Worm (Caenorhabditis elegans): ENCODE data around the gene C04G6.13.

The C04G6.13 gene

ce11 chrII:5055129-5055666 lies 38.8 kb upstream of the C04G6.13 start, which contains the start of the genes ify-1 and rpl-22:
TSS of gene ify-1 (minus strand) at chrII:5055179.
TSS of gene rpl-22 (plus strand) at chrII:5055616.
- TF ChIP-seq flh-1 (GFP tag; optimal IDR thresholded peaks at IDR 0.05) (no peak), nhr-12 (tag; optimal IDR thresholded peaks at IDR 0.05) (peak; percentile 39), elt-1 (tag; optimal IDR thresholded peaks at IDR 0.05; ENCODE audit: borderline replicate concordance, insufficient read depth) (peak; percentile 51), ces-1 (GFP tag; optimal IDR thresholded peaks at IDR 0.05) (peak; percentile 82), ceh-43 (GFP tag; optimal IDR thresholded peaks at IDR 0.05) (peak; percentile 18), sptf-1 (tag; optimal IDR thresholded peaks at IDR 0.05) (peak; percentile 62), bed-3 (GFP tag; optimal IDR thresholded peaks at IDR 0.05) (no peak), ceh-39 (tag; optimal IDR thresholded peaks at IDR 0.05) (peak; percentile 83), mep-1 (tag; optimal IDR thresholded peaks at IDR 0.05) (peak; percentile 96), nhr-237 (tag; optimal IDR thresholded peaks at IDR 0.05) (peak; percentile 95), M03D4.4 (tag; optimal IDR thresholded peaks at IDR 0.05) (peak; percentile 50), cnd-1 (tag; optimal IDR thresholded peaks at IDR 0.05) (peak; percentile 61), unc-120 (tag; optimal IDR thresholded peaks at IDR 0.05; ENCODE audit: poor library complexity, severe bottlenecking) (peak; percentile 75), ceh-83 (GFP tag; optimal IDR thresholded peaks at IDR 0.05) (peak; percentile 30), ztf-11 (tag; optimal IDR thresholded peaks at IDR 0.05) (peak; percentile 50), nhr-28 (tag; optimal IDR thresholded peaks at IDR 0.05) (no peak), mls-2 (tag; optimal IDR thresholded peaks at IDR 0.05) (peak; percentile 76), snpc-4 (tag; optimal IDR thresholded peaks at IDR 0.05) (no peak), nhr-76 (tag; optimal IDR thresholded peaks at IDR 0.05) (no peak), elt-3 (tag; optimal IDR thresholded peaks at IDR 0.05) (peak; percentile 72), hlh-1 (tag; optimal IDR thresholded peaks at IDR 0.05) (peak; percentile 83), lin-32 (GFP tag; optimal IDR thresholded peaks at IDR 0.05) (no peak), nhr-2 (tag; optimal IDR thresholded peaks at IDR 0.05) (no peak), tbx-8 (GFP tag; optimal IDR thresholded peaks at IDR 0.05) (no peak), sem-2 (GFP tag; optimal IDR thresholded peaks at IDR 0.05) (no peak), drap-1 (GFP tag; optimal IDR thresholded peaks at IDR 0.05) (peak; percentile 71), blmp-1 (tag; optimal IDR thresholded peaks at IDR 0.05) (no peak), lsy-2 (tag; optimal IDR thresholded peaks at IDR 0.05) (peak; percentile 99), unc-39 (tag; optimal IDR thresholded peaks at IDR 0.05) (no peak), ham-2 (GFP tag; optimal IDR thresholded peaks at IDR 0.05) (peak; percentile 69), zip-8 (tag; optimal IDR thresholded peaks at IDR 0.05) (no peak), unc-62 (GFP tag; optimal IDR thresholded peaks at IDR 0.05) (peak; percentile 61), mab-5 (tag; optimal IDR thresholded peaks at IDR 0.05) (peak; percentile 32), pha-4 (tag; optimal IDR thresholded peaks at IDR 0.05) (peak; percentile 97), lin-13 (tag; optimal IDR thresholded peaks at IDR 0.05) (peak; percentile 98)

ce11 chrII:5056254-5056653 lies 37.8 kb upstream of the C04G6.13 start:
- no peak for TF ChIP-seq zip-8 (tag; optimal IDR thresholded peaks at IDR 0.05)
- no peak for TF ChIP-seq ceh-43 (GFP tag; optimal IDR thresholded peaks at IDR 0.05)

- TF ChIP-seq ham-2 (GFP tag; optimal IDR thresholded peaks at IDR 0.05) (peak; percentile 17), pha-4 (tag; optimal IDR thresholded peaks at IDR 0.05) (no peak), unc-120 (tag; optimal IDR thresholded peaks at IDR 0.05; ENCODE audit: poor library complexity, severe bottlenecking) (no peak), tbx-8 (GFP tag; optimal IDR thresholded peaks at IDR 0.05) (peak; percentile 35), nhr-28 (tag; optimal IDR thresholded peaks at IDR 0.05) (no peak), ceh-39 (tag; optimal IDR thresholded peaks at IDR 0.05) (no peak), mls-2 (tag; optimal IDR thresholded peaks at IDR 0.05) (peak; percentile 47), zip-8 (tag; optimal IDR thresholded peaks at IDR 0.05) (no peak), ceh-83 (GFP tag; optimal IDR thresholded peaks at IDR 0.05) (peak; percentile 73), snpc-4 (tag; optimal IDR thresholded peaks at IDR 0.05) (no peak), unc-62 (GFP tag; optimal IDR thresholded peaks at IDR 0.05) (no peak), ces-1 (GFP tag; optimal IDR thresholded peaks at IDR 0.05) (no peak), sem-2 (GFP tag; optimal IDR thresholded peaks at IDR 0.05) (peak; percentile 41), blmp-1 (tag; optimal IDR thresholded peaks at IDR 0.05) (no peak), ceh-43 (GFP tag; optimal IDR thresholded peaks at IDR 0.05) (no peak), cnd-1 (tag; optimal IDR thresholded peaks at IDR 0.05) (no peak), hlh-1 (tag; optimal IDR thresholded peaks at IDR 0.05) (no peak), lsy-2 (tag; optimal IDR thresholded peaks at IDR 0.05) (no peak), bed-3 (GFP tag; optimal IDR thresholded peaks at IDR 0.05) (peak; percentile 1), nhr-12 (tag; optimal IDR thresholded peaks at IDR 0.05) (no peak), elt-1 (tag; optimal IDR thresholded peaks at IDR 0.05; ENCODE audit: borderline replicate concordance, insufficient read depth) (no peak), lin-32 (GFP tag; optimal IDR thresholded peaks at IDR 0.05) (no peak), flh-1 (GFP tag; optimal IDR thresholded peaks at IDR 0.05) (no peak), mep-1 (tag; optimal IDR thresholded peaks at IDR 0.05) (no peak), unc-39 (tag; optimal IDR thresholded peaks at IDR 0.05) (no peak), M03D4.4 (tag; optimal IDR thresholded peaks at IDR 0.05) (peak; percentile 55), sptf-1 (tag; optimal IDR thresholded peaks at IDR 0.05) (peak; percentile 60), nhr-2 (tag; optimal IDR thresholded peaks at IDR 0.05) (no peak), mab-5 (tag; optimal IDR thresholded peaks at IDR 0.05) (no peak), ztf-11 (tag; optimal IDR thresholded peaks at IDR 0.05) (no peak), lin-13 (tag; optimal IDR thresholded peaks at IDR 0.05) (no peak), nhr-76 (tag; optimal IDR thresholded peaks at IDR 0.05) (no peak), nhr-237 (tag; optimal IDR thresholded peaks at IDR 0.05) (no peak), elt-3 (tag; optimal IDR thresholded peaks at IDR 0.05) (no peak), drap-1 (GFP tag; optimal IDR thresholded peaks at IDR 0.05) (peak; percentile 44)
These were observed 36.7 kb upstream of the C04G6.13 start for ce11 chrII:5057315-5057714.

All from whole organism, mixed stage, embryonic.